Worm (Caenorhabditis elegans) whole organism, L3 larva: Measurements from ENCODE around the gene fbxa-82.

ENCODE experiments used
- egl-27 ChIP-seq: sonication (generic microtip); optimal IDR thresholded peaks from 4 replicates; lab custom pipeline; 2017; ENCODE audit warnings: missing biosample characterization, missing genetic modification reagents, missing genetic modification characterization
- mdl-1 ChIP-seq: fragments of 150-350 bp; optimal IDR thresholded peaks from 2 replicates; lab custom pipeline; 2014; ENCODE audit warnings: missing biosample characterization, missing genetic modification characterization
- unc-62 ChIP-seq: fragments of 150-350 bp; sonication (generic microtip); optimal IDR thresholded peaks from 4 replicates; lab custom pipeline; 2014; ENCODE audit warnings: missing biosample characterization, missing genetic modification reagents, missing genetic modification characterization

DNA sequence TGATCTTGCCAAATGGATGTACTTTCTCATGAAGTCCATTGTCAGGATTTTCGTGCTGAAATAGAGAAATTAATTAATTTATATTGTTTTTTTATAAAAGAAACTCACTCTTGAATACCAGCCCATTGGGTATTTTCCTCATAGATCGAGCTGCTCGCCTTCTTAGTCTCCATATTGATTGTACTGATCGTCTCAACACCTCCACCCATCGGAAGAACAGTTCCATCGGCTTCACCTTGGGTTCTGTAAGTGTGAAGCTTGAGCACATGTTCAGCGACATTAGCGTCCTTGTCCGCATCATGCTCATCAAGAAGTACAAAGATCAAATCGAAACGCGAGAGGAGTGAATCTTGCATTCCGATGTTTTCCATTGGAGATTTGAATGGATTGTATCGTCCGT is 5.4 kb upstream of the fbxa-82 start:
- no peak for TF ChIP-seq egl-27
- TF ChIP-seq unc-62 = no peak
- no peak for TF ChIP-seq mdl-1 (tag; lab: Kevin White, UChicago)
